Worm (Caenorhabditis elegans) whole organism, L1 larva: ENCODE data around the gene prmt-5.

Source experiments
- C04F5.9 ChIP-seq: sonication (generic microtip); optimal IDR thresholded peaks from 2 replicates; lab custom pipeline; 2016; ENCODE audit warnings: missing genetic modification characterization, missing compliant biosample characterization
- C16A3.4 ChIP-seq: fragments of 150-350 bp; optimal IDR thresholded peaks from 2 replicates; lab custom pipeline; 2014; ENCODE audit warnings: missing biosample characterization, missing genetic modification characterization
- F16B12.6 ChIP-seq: fragments of 150-350 bp; optimal IDR thresholded peaks from 2 replicates; lab custom pipeline; 2014; ENCODE audit warnings: missing biosample characterization, missing genetic modification characterization
- aly-2 ChIP-seq: fragments of 150-350 bp; optimal IDR thresholded peaks from 2 replicates; lab custom pipeline; 2014; ENCODE audit warnings: missing biosample characterization, missing genetic modification characterization
- ama-1 ChIP-seq: fragments of 150-350 bp; optimal IDR thresholded peaks from 2 replicates; lab custom pipeline; 2014
- blmp-1 ChIP-seq: fragments of 150-350 bp; optimal IDR thresholded peaks from 2 replicates; lab custom pipeline; 2014; ENCODE audit warnings: missing biosample characterization, missing genetic modification characterization
- ceh-63 ChIP-seq: fragments of 200-800 bp; sonication (Bioruptor generic); optimal IDR thresholded peaks from 2 replicates; lab custom pipeline; 2018; ENCODE audit warnings: mild to moderate bottlenecking, missing genetic modification characterization, missing compliant biosample characterization
- ceh-8 ChIP-seq: fragments of 200-800 bp; sonication (Bioruptor generic); optimal IDR thresholded peaks from 2 replicates; lab custom pipeline; 2018; ENCODE audit warnings: mild to moderate bottlenecking, missing genetic modification characterization, moderate library complexity, missing compliant biosample characterization
- ceh-82 ChIP-seq, 3 experiments: fragments of 150-350 bp in 1 of 3; sonication (generic microtip) in 2 of 3; optimal IDR thresholded peaks; 2 replicates each; lab custom pipeline; 2014 to 2017; ENCODE audit warnings: missing biosample characterization in 3 of 3, missing genetic modification characterization in 3 of 3
- ceh-88 ChIP-seq: fragments of 200-800 bp; sonication (Bioruptor generic); IDR thresholded peaks from 2 replicates; pipeline ENCODE4 v1.3.6; 2022; ENCODE audit warnings: missing genetic modification characterization, missing compliant biosample characterization
- ceh-90 ChIP-seq: sonication (generic microtip); optimal IDR thresholded peaks from 2 replicates; lab custom pipeline; 2016; ENCODE audit warnings: missing genetic modification characterization, missing compliant biosample characterization
- ces-1 ChIP-seq: fragments of 150-350 bp; optimal IDR thresholded peaks from 2 replicates; lab custom pipeline; 2014; ENCODE audit warnings: missing biosample characterization, missing genetic modification reagents, missing genetic modification characterization
- dpl-1 ChIP-seq, 3 experiments: fragments of 150-350 bp in 2 of 3; sonication (generic microtip) in 1 of 3; optimal IDR thresholded peaks; 2 replicates each; lab custom pipeline; 2014 to 2017; ENCODE audit warnings: missing biosample characterization in 3 of 3, missing genetic modification characterization in 3 of 3, missing genetic modification reagents in 3 of 3
- dsc-1 ChIP-seq: sonication (generic microtip); optimal IDR thresholded peaks from 2 replicates; lab custom pipeline; 2016; ENCODE audit warnings: mild to moderate bottlenecking, missing genetic modification characterization, missing compliant biosample characterization
- efl-3 ChIP-seq: fragments of 200-800 bp; sonication (Bioruptor generic); optimal IDR thresholded peaks from 2 replicates; lab custom pipeline; 2018; ENCODE audit warnings: mild to moderate bottlenecking, missing genetic modification characterization, missing compliant biosample characterization
- egl-13 ChIP-seq: sonication (generic microtip); optimal IDR thresholded peaks from 2 replicates; lab custom pipeline; 2016; ENCODE audit warnings: missing genotype, missing genetic modification reagents, missing genetic modification characterization, missing compliant biosample characterization
- elt-2 ChIP-seq: sonication (generic microtip); optimal IDR thresholded peaks from 2 replicates; lab custom pipeline; 2016; ENCODE audit warnings: missing genetic modification characterization, mild to moderate bottlenecking, inconsistent platforms, missing compliant biosample characterization, missing genetic modification reagents
- fkh-8 ChIP-seq: sonication (generic microtip); optimal IDR thresholded peaks from 2 replicates; lab custom pipeline; 2016; ENCODE audit warnings: mild to moderate bottlenecking, missing genetic modification characterization, missing compliant biosample characterization
- grh-1 ChIP-seq: fragments of 200-800 bp; sonication (Bioruptor generic); IDR thresholded peaks from 2 replicates; pipeline ENCODE4 v1.3.6; 2022; ENCODE audit warnings: missing genetic modification reagents, missing genetic modification characterization, missing compliant biosample characterization
- hlh-17 ChIP-seq: fragments of 200-800 bp; sonication (Bioruptor generic); optimal IDR thresholded peaks from 2 replicates; lab custom pipeline; 2018; ENCODE audit warnings: missing genetic modification characterization, mild to moderate bottlenecking, missing compliant biosample characterization, moderate library complexity, borderline replicate concordance
- irx-1 ChIP-seq: sonication (generic microtip); optimal IDR thresholded peaks from 2 replicates; lab custom pipeline; 2016; ENCODE audit warnings: missing genetic modification characterization, missing compliant biosample characterization
- jun-1 ChIP-seq: fragments of 150-350 bp; optimal IDR thresholded peaks from 2 replicates; lab custom pipeline; 2014; ENCODE audit warnings: missing biosample characterization, missing genetic modification reagents, missing genetic modification characterization
- lin-14 ChIP-seq: fragments of 200-800 bp; sonication (Bioruptor generic); optimal IDR thresholded peaks from 2 replicates; lab custom pipeline; 2018; ENCODE audit warnings: mild to moderate bottlenecking, missing genetic modification characterization, moderate library complexity, missing compliant biosample characterization
- lin-35 ChIP-seq, 2 experiments: fragments of 150-350 bp; optimal IDR thresholded peaks; 2 replicates each; lab custom pipeline; 2014; ENCODE audit warnings: missing biosample characterization in 2 of 2, missing genetic modification characterization in 2 of 2, missing genetic modification reagents in 2 of 2
- lir-3 ChIP-seq: sonication (generic microtip); optimal IDR thresholded peaks from 2 replicates; lab custom pipeline; 2016; ENCODE audit warnings: mild to moderate bottlenecking, missing genetic modification characterization, moderate library complexity, missing compliant biosample characterization; ENCODE audit not compliant: poor library complexity
- lsy-2 ChIP-seq, 2 experiments: fragments of 150-350 bp; optimal IDR thresholded peaks; 2 replicates each; lab custom pipeline; 2014; ENCODE audit warnings: missing biosample characterization in 2 of 2, missing genetic modification characterization in 2 of 2
- mab-9 ChIP-seq: fragments of 200-800 bp; sonication (Bioruptor generic); IDR thresholded peaks from 2 replicates; pipeline ENCODE4 v1.3.6; 2022; ENCODE audit warnings: missing genetic modification reagents, missing genetic modification characterization, missing compliant biosample characterization
- mdl-1 ChIP-seq, 2 experiments: fragments of 150-350 bp; optimal IDR thresholded peaks; 2 replicates each; lab custom pipeline; 2014 to 2017; ENCODE audit warnings: missing biosample characterization in 2 of 2, missing genetic modification characterization in 2 of 2, inconsistent platforms in 1 of 2
- mep-1 ChIP-seq: fragments of 150-350 bp; optimal IDR thresholded peaks from 2 replicates; lab custom pipeline; 2014; ENCODE audit warnings: missing biosample characterization, missing genetic modification characterization
- nhr-11 ChIP-seq: fragments of 150-350 bp; optimal IDR thresholded peaks from 2 replicates; lab custom pipeline; 2014; ENCODE audit warnings: missing biosample characterization, missing genetic modification characterization
- nhr-12 ChIP-seq: sonication (generic microtip); optimal IDR thresholded peaks from 2 replicates; lab custom pipeline; 2017; ENCODE audit warnings: missing biosample characterization, missing genetic modification characterization
- nhr-237 ChIP-seq: fragments of 150-350 bp; optimal IDR thresholded peaks from 2 replicates; lab custom pipeline; 2014; ENCODE audit warnings: missing biosample characterization, missing genetic modification characterization
- nhr-28 ChIP-seq: fragments of 150-350 bp; optimal IDR thresholded peaks from 2 replicates; lab custom pipeline; 2014; ENCODE audit warnings: missing biosample characterization, missing genetic modification characterization
- nhr-47 ChIP-seq: sonication (generic microtip); optimal IDR thresholded peaks from 2 replicates; lab custom pipeline; 2016; ENCODE audit warnings: mild to moderate bottlenecking, missing genetic modification characterization, moderate library complexity, missing compliant biosample characterization
- nhr-71 ChIP-seq: sonication (generic microtip); optimal IDR thresholded peaks from 2 replicates; lab custom pipeline; 2016; ENCODE audit warnings: mild to moderate bottlenecking, missing genetic modification characterization, moderate library complexity, missing compliant biosample characterization
- nhr-84 ChIP-seq: sonication (generic microtip); optimal IDR thresholded peaks from 2 replicates; lab custom pipeline; 2017; ENCODE audit warnings: missing biosample characterization, missing genetic modification characterization
- nhr-90 ChIP-seq: sonication (generic microtip); optimal IDR thresholded peaks from 2 replicates; lab custom pipeline; 2016; ENCODE audit warnings: mild to moderate bottlenecking, missing genetic modification characterization, missing compliant biosample characterization; ENCODE audit not compliant: poor library complexity
- pag-3 ChIP-seq: sonication (generic microtip); optimal IDR thresholded peaks from 2 replicates; lab custom pipeline; 2017; ENCODE audit warnings: missing genetic modification characterization, mild to moderate bottlenecking, missing compliant biosample characterization, antibody characterized with exemption, borderline replicate concordance; ENCODE audit not compliant: insufficient read depth
- pqm-1 ChIP-seq: sonication (generic microtip); optimal IDR thresholded peaks from 3 replicates; lab custom pipeline; 2017; ENCODE audit warnings: missing biosample characterization, missing genetic modification characterization
- rnt-1 ChIP-seq: sonication (generic microtip); optimal IDR thresholded peaks from 2 replicates; lab custom pipeline; 2016; ENCODE audit warnings: mild to moderate bottlenecking, missing genetic modification characterization, moderate library complexity, missing compliant biosample characterization
- swsn-7 ChIP-seq: sonication (generic microtip); optimal IDR thresholded peaks from 2 replicates; lab custom pipeline; 2016; ENCODE audit warnings: missing genetic modification characterization, missing compliant biosample characterization
- tlp-1 ChIP-seq: fragments of 150-350 bp; optimal IDR thresholded peaks from 2 replicates; lab custom pipeline; 2014; ENCODE audit warnings: missing biosample characterization, missing genetic modification characterization
- unc-30 ChIP-seq: sonication (generic microtip); optimal IDR thresholded peaks from 2 replicates; lab custom pipeline; 2017; ENCODE audit warnings: missing biosample characterization, missing genetic modification characterization
- unc-98 ChIP-seq: fragments of 200-800 bp; sonication (Bioruptor generic); IDR thresholded peaks from 2 replicates; pipeline ENCODE4 v1.3.6; 2022; ENCODE audit warnings: missing genetic modification characterization, missing compliant biosample characterization
- vab-15 ChIP-seq: sonication (generic microtip); optimal IDR thresholded peaks from 2 replicates; lab custom pipeline; 2017; ENCODE audit warnings: missing genotype, mild to moderate bottlenecking, missing genetic modification characterization, missing compliant biosample characterization
- ztf-11 ChIP-seq, 2 experiments: sonication (generic microtip); optimal IDR thresholded peaks; 2 replicates each; lab custom pipeline; 2016 to 2017; ENCODE audit warnings: missing genetic modification characterization in 2 of 2, missing biosample characterization in 1 of 2, missing compliant biosample characterization in 1 of 2
- ztf-4 ChIP-seq: fragments of 150-350 bp; optimal IDR thresholded peaks from 2 replicates; lab custom pipeline; 2014; ENCODE audit warnings: missing biosample characterization, missing genetic modification characterization

prmt-5 gene

ce11 chrIII:5185620-5186019 lies 44.7 kb upstream of the prmt-5 start, which contains the start of gene pup-2:
pup-2 (plus strand) TSS chrIII:5185920.
- TF ChIP-seq ztf-4 (tag; lab: Kevin White, UChicago) = no peak
- TF ChIP-seq elt-2 (tag; lab: Kevin White, UChicago) = no peak
- peak; percentile 10 for TF ChIP-seq fkh-8
- TF ChIP-seq, all 84 proteins: peak for 1

ce11 chrIII:5188426-5188825 lies 41.9 kb upstream of the prmt-5 start, which contains the start of gene K10D2.8:
K10D2.8 (plus strand) TSS chrIII:5188726.
- TF ChIP-seq nhr-47 (tag; lab: Kevin White, UChicago) (no peak), vab-15 (tag; lab: Kevin White, UChicago) (no peak), blmp-1 (tag; lab: Kevin White, UChicago) (no peak), nhr-11 (tag; lab: Kevin White, UChicago) (no peak), rnt-1 (tag; lab: Kevin White, UChicago) (no peak), ztf-11 (tag; optimal IDR thresholded peaks at IDR 0.05; lab: Kevin White, UChicago) (no peak), aly-2 (tag; lab: Kevin White, UChicago) (no peak), F16B12.6 (tag; lab: Kevin White, UChicago) (no peak), unc-30 (tag; lab: Kevin White, UChicago) (no peak), lir-3 (tag; lab: Kevin White, UChicago) (no peak), mdl-1 (tag; optimal IDR thresholded peaks at IDR 0.05; lab: Kevin White, UChicago) (no peak), nhr-84 (tag; lab: Kevin White, UChicago) (no peak), ceh-90 (tag; lab: Kevin White, UChicago) (no peak), C16A3.4 (tag; lab: Kevin White, UChicago) (no peak), nhr-12 (tag; lab: Kevin White, UChicago) (no peak), lsy-2 (tag; optimal IDR thresholded peaks at IDR 0.05; lab: Kevin White, UChicago) (no peak), ces-1 (GFP tag; lab: Kevin White, UChicago) (no peak), ceh-63 (GFP tag; lab: Kevin White, UChicago) (no peak), ceh-8 (GFP tag; lab: Kevin White, UChicago) (no peak), nhr-237 (no peak)

ce11 chrIII:5190179-5190578 lies 40.2 kb upstream of the prmt-5 start:
- no peak for TF ChIP-seq pqm-1 (tag; lab: Kevin White, UChicago)
- peak; percentile 57 for TF ChIP-seq egl-13 (tag; lab: Kevin White, UChicago)
- TF ChIP-seq dpl-1 (GFP tag; optimal IDR thresholded peaks at IDR 0.05; lab: Kevin White, UChicago) = peak; percentile 84 to 92 (median 89)
- no peak for TF ChIP-seq mab-9 (GFP tag; lab: Robert Waterston, UW)
- no peak for TF ChIP-seq ceh-88 (GFP tag; lab: Robert Waterston, UW)
- TF ChIP-seq ceh-63 (GFP tag; lab: Kevin White, UChicago) = no peak
- no peak for TF ChIP-seq ces-1 (GFP tag; lab: Kevin White, UChicago)
- TF ChIP-seq C04F5.9 = peak; percentile 7
- TF ChIP-seq efl-3 = no peak
- TF ChIP-seq nhr-47 (tag; lab: Kevin White, UChicago) = peak; percentile 64
- TF ChIP-seq ceh-82 (tag; optimal IDR thresholded peaks at IDR 0.05; lab: Kevin White, UChicago) = peak in 1 of 3 experiments; percentile 8
- no peak for TF ChIP-seq jun-1 (tag; lab: Kevin White, UChicago)
- peak; percentile 22 for TF ChIP-seq elt-2 (tag; lab: Kevin White, UChicago)
- peak; percentile 18 for TF ChIP-seq blmp-1 (tag; lab: Kevin White, UChicago)
- TF ChIP-seq mep-1 (tag; lab: Kevin White, UChicago) = no peak
- no peak for TF ChIP-seq tlp-1 (tag; lab: Kevin White, UChicago)
- TF ChIP-seq nhr-71 (tag; lab: Kevin White, UChicago) = peak; percentile 70
- TF ChIP-seq mdl-1 (tag; optimal IDR thresholded peaks at IDR 0.05; lab: Kevin White, UChicago) = no peak
- TF ChIP-seq hlh-17 (GFP tag; lab: Kevin White, UChicago) = no peak
- TF ChIP-seq swsn-7 (tag; lab: Kevin White, UChicago) = peak; percentile 48
- peak; percentile 72 for TF ChIP-seq irx-1 (tag; lab: Kevin White, UChicago)
- TF ChIP-seq grh-1 (GFP tag; lab: Robert Waterston, UW) = peak; percentile 43; the same call in 1 of the 2 replicates
- TF ChIP-seq vab-15 (tag; lab: Kevin White, UChicago) = no peak
- TF ChIP-seq unc-30 (tag; lab: Kevin White, UChicago) = no peak
- TF ChIP-seq nhr-90 (tag; lab: Kevin White, UChicago) = peak; percentile 70
- peak; percentile 41 for TF ChIP-seq dsc-1
- TF ChIP-seq lin-35 (GFP tag; optimal IDR thresholded peaks at IDR 0.05; lab: Kevin White, UChicago) = peak; percentile 85 to 93
- no peak for TF ChIP-seq ama-1
- TF ChIP-seq pag-3 (tag; lab: Kevin White, UChicago) = no peak
- TF ChIP-seq unc-98 = no peak
- no peak for TF ChIP-seq nhr-28 (tag; lab: Kevin White, UChicago)
- TF ChIP-seq lin-14 (GFP tag; lab: Kevin White, UChicago) = no peak
